Worm (Caenorhabditis elegans): ENCODE results near the gene str-249.

ce11 chrIV:7154356-7154755, 32.3 kb downstream of the str-249 start, which contains the start of gene C34D4.2:
- TF ChIP-seq him-1 (tag; optimal IDR thresholded peaks at IDR 0.05), result no peak
- no peak for TF ChIP-seq W03F9.2 (tag; optimal IDR thresholded peaks at IDR 0.05)
- no peak for TF ChIP-seq dao-5 (tag; optimal IDR thresholded peaks at IDR 0.05)

Measured in whole organism, L4/young adult.